Worm (Caenorhabditis elegans) whole organism, L4/young adult: ENCODE data around the gene T13C2.3.

ENCODE experiments used
- W03F9.2 ChIP-seq: fragments of 150-350 bp; optimal IDR thresholded peaks from 2 replicates; lab custom pipeline; 2014; ENCODE audit warnings: missing biosample characterization, missing genetic modification characterization
- dao-5 ChIP-seq: sonication (generic microtip); optimal IDR thresholded peaks from 2 replicates; lab custom pipeline; 2016; ENCODE audit warnings: missing genotype, missing genetic modification characterization, moderate library complexity, missing compliant biosample characterization
- him-1 ChIP-seq: sonication (generic microtip); optimal IDR thresholded peaks from 2 replicates; lab custom pipeline; 2016; ENCODE audit warnings: missing genotype, missing genetic modification reagents, missing genetic modification characterization, missing compliant biosample characterization

Gene T13C2.3

ce11 chrII:6827388-6827787 is 38.3 kb downstream of the T13C2.3 start:
- TF ChIP-seq him-1 (tag; lab: Kevin White, UChicago) (no peak), W03F9.2 (tag; lab: Kevin White, UChicago) (no peak), dao-5 (no peak)

- TF ChIP-seq W03F9.2 (tag; lab: Kevin White, UChicago) (no peak), dao-5 (no peak), him-1 (tag; lab: Kevin White, UChicago) (peak; percentile 6)
Measured at ce11 chrII:6828073-6828900, 39.2 kb downstream of the T13C2.3 start.

ce11 chrII:6829108-6829507 is 40.1 kb downstream of the T13C2.3 start:
- TF ChIP-seq him-1 (tag; lab: Kevin White, UChicago) (no peak), dao-5 (no peak), W03F9.2 (tag; lab: Kevin White, UChicago) (no peak)

- TF ChIP-seq dao-5: no peak
- TF ChIP-seq him-1 (tag; lab: Kevin White, UChicago): no peak
- no peak for TF ChIP-seq W03F9.2 (tag; lab: Kevin White, UChicago)
Measured at ce11 chrII:6830012-6830411, 41.0 kb downstream of the T13C2.3 start.

- TF ChIP-seq him-1 (tag; lab: Kevin White, UChicago) (no peak), dao-5 (no peak), W03F9.2 (tag; lab: Kevin White, UChicago) (no peak)
Measured at ce11 chrII:6830923-6831322, 41.9 kb downstream of the T13C2.3 start.

DNA sequence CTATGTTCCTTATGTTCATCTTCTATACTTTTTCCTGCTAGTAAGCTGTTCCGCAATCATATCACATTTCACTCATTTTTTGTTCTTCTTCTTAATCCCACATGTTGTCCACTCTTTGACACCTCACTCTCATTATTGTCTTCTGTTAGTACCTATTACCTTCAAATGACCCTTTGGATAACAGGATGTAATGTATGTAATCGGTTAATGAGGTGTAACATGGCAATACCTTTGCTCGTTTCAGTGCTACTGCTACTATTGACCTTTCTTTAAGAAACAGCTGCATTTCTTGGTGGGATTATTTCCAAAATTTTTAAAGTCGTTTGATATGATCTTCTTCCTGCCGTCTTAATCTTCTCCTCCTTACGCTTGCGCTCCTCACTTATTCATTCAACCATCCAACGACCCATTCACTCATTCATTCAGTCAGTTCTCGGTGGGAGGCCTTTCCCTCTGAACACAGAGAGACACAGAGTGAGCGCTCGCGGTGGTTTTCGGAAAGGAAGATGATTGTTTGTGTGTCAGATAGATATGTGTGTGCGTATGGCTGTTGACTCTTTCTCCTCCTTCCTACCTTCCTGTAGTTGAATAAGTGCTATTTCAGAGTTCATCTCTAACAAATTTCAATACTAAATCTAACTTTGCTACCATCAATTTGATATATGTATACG is 42.6 kb downstream of the T13C2.3 start:
- no peak for TF ChIP-seq W03F9.2 (tag; lab: Kevin White, UChicago)

DNA sequence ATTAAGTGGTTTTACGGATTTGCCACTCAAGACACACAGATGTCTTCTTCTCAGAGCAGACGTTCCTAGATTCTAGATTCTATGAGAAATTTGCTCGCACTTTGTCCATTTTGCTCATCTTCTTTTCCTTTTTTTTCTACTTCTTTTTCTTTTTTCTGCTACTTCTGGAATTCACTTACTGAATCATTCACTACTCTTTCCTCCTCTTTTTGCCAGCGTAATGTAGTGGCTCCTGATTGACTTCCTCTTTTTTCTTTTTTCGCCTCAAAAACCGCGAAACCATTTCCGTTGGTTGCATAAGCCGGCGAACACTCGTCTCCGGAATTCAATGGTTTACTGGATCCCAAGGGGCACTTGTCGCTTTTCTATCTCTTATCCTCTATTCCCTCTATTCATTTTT is 43.2 kb downstream of the T13C2.3 start:
- TF ChIP-seq dao-5 (no peak), him-1 (tag; lab: Kevin White, UChicago) (no peak), W03F9.2 (tag; lab: Kevin White, UChicago) (no peak)

DNA sequence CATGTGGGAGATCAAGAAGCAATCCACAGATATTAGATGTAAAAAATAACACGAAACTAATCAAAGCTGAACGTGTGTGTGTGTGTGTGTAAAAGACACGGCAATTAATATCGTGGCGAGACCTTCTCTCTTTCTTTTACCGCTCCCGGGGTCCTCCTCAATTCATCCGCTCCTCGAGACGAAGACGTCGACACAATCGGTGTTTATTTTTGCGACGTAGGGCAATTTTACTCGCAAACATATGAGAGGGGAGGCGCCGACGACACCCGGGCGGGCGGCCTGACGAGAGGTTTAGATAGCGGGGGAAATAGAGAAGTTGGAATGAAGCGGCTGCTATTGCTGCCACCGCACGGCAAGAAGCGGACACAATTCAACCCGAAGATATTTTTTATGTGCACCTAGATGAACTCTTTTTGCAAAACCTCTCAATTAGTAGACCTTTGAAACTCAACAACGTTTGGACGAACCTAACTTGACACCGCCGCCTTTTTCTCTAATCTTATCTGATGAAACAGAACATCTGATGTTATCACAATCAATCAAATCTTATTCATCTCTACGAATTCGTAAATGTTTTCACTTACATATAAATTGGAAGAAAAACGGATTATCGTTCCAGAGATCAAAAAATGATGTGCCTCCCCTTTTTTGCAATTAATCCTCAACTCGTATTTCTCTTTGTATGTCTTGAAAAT is 43.8 kb downstream of the T13C2.3 start:
- no peak for TF ChIP-seq him-1 (tag; lab: Kevin White, UChicago)
- TF ChIP-seq dao-5: no peak
- no peak for TF ChIP-seq W03F9.2 (tag; lab: Kevin White, UChicago)

ce11 chrII:6833781-6834339 is 44.8 kb downstream of the T13C2.3 start:
- TF ChIP-seq him-1 (tag; lab: Kevin White, UChicago): no peak
- TF ChIP-seq dao-5: no peak
- no peak for TF ChIP-seq W03F9.2 (tag; lab: Kevin White, UChicago)

ce11 chrII:6834582-6835058 is 45.6 kb downstream of the T13C2.3 start, which contains the start of gene egl-27:
Gene egl-27 (plus strand): TSS chrII:6835008.
- TF ChIP-seq dao-5: no peak
- peak; percentile 12 for TF ChIP-seq him-1 (tag; lab: Kevin White, UChicago)

- no peak for TF ChIP-seq dao-5
- TF ChIP-seq him-1 (tag; lab: Kevin White, UChicago): no peak
- TF ChIP-seq W03F9.2 (tag; lab: Kevin White, UChicago): no peak
Measured at ce11 chrII:6835500-6835899, 46.5 kb downstream of the T13C2.3 start.

- no peak for TF ChIP-seq dao-5
- no peak for TF ChIP-seq W03F9.2 (tag; lab: Kevin White, UChicago)
Measured at ce11 chrII:6835972-6836595, 47.0 kb downstream of the T13C2.3 start.
